Fruit fly (Drosophila melanogaster) S2 (cell line): ENCODE measurements around the gene Akr1B.

Source experiments
- CG8478 ChIP-seq: fragments of >200 bp; optimal IDR thresholded peaks from 2 replicates; lab custom pipeline; 2018
- CTCF ChIP-seq, 2 experiments: fragments of >200 bp; optimal IDR thresholded peaks; 2 replicates each; lab custom pipeline; 2018

The Akr1B gene

DNA sequence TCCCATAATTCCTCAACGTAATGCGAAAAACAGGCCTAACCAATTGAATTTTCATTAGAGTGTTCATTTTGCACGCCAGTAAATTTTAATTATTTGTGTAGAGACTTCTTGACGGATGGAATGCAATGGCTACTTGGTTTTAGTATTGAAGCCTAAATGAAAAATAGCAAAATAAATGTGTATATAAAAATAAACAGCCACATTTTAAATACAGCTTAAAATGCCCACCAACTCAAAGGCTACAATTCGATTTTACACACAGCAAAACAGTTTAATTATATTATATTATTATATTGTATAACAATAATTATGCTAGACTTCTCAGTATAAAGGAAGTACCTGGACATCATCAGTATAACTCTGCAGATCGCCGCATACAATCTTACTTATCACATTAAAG, at the start of gene Akr1B:
Akr1B (minus strand) TSS at position 101 of the 400 bp plus-strand sequence.
- TF ChIP-seq CTCF (optimal IDR thresholded peaks at IDR 0.05; lab: Kevin White, UChicago) = no peak
- TF ChIP-seq CG8478 (lab: Kevin White, UChicago) = no peak

DNA sequence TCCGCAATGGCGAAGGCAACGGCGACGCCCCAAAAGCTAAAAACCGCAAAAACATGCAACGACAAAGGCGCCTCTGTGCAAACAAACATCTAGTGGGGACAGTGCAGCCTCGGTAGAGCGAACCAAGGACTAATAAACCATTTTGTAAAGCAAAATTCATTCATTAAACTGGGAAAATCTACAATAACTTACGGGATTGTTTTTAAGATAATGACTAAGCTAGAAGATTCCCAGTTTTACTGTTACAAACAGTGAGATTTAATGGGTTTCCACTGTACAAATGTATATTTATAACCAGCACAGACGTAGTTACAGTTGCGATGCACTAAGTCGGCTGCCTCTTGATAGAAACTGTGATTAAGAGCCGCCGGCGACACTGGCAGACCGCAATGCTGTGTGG, 32.0 kb upstream of the Akr1B start:
- TF ChIP-seq CG8478 (lab: Kevin White, UChicago) (no peak), CTCF (optimal IDR thresholded peaks at IDR 0.05; lab: Kevin White, UChicago) (no peak)

- no peak for TF ChIP-seq CTCF (optimal IDR thresholded peaks at IDR 0.05; lab: Kevin White, UChicago)
- TF ChIP-seq CG8478 (lab: Kevin White, UChicago) = no peak
Measured at dm6 chr3L:11648410-11648809, 24.2 kb upstream of the Akr1B start, which contains the start of the genes RIOK1 and Polr3H. TSS of gene RIOK1 (minus strand) at chr3L:11648474. TSS of gene Polr3H (plus strand) at chr3L:11648756.

- TF ChIP-seq CTCF (optimal IDR thresholded peaks at IDR 0.05; lab: Kevin White, UChicago) = no peak
- TF ChIP-seq CG8478 (lab: Kevin White, UChicago) = no peak
Measured at dm6 chr3L:11645933-11646332, 21.8 kb upstream of the Akr1B start, which contains the start of gene CG6071. TSS of gene CG6071 (minus strand) at chr3L:11646033.

DNA sequence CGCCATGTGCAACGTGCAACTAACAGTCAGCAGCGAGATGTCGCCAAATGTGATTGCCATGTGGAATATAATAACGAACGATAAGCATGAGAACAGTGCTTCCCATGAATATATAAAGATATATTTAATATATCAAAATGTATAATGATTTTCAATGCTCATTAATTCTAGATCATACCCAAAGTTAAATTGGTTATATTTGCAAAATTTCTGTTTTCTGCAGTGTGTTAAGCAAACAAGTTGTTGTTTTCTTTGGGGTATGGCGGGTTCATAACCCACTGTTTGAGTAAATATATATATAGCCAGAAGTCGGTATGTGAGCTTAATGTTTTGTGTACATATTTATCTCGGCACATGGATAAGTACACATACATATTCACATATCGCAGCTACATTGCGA, 12.6 kb upstream of the Akr1B start:
- TF ChIP-seq CTCF (optimal IDR thresholded peaks at IDR 0.05; lab: Kevin White, UChicago) (no peak), CG8478 (lab: Kevin White, UChicago) (no peak)

DNA sequence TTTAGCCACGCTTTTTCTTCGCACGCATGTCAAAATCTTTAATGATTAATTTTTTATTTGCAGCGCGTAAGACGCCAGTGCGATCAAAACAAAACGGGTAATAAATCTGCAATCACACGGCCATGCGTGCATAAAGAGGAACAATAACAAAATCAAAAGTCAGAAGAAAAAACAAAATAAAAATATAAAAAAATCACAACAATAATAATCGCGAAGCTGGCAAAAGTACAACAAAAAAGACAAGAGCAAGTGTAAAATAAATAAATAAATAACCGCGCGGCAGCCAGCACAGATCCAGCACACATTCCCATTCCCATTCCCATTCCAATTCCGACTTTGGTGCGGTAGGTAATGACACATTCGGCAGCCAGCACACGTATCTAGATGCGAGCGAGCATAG, 10.4 kb upstream of the Akr1B start:
- TF ChIP-seq CG8478 (lab: Kevin White, UChicago) (no peak), CTCF (optimal IDR thresholded peaks at IDR 0.05; lab: Kevin White, UChicago) (no peak)

dm6 chr3L:11631092-11631491, 6.9 kb upstream of the Akr1B start, which contains the start of gene CG32091:
TSS of gene CG32091 (plus strand) at chr3L:11631392.
- TF ChIP-seq CTCF (optimal IDR thresholded peaks at IDR 0.05; lab: Kevin White, UChicago) (no peak), CG8478 (lab: Kevin White, UChicago) (no peak)

dm6 chr3L:11630684-11631083, 6.5 kb upstream of the Akr1B start:
- TF ChIP-seq CG8478 (lab: Kevin White, UChicago) (no peak), CTCF (optimal IDR thresholded peaks at IDR 0.05; lab: Kevin White, UChicago) (no peak)

DNA sequence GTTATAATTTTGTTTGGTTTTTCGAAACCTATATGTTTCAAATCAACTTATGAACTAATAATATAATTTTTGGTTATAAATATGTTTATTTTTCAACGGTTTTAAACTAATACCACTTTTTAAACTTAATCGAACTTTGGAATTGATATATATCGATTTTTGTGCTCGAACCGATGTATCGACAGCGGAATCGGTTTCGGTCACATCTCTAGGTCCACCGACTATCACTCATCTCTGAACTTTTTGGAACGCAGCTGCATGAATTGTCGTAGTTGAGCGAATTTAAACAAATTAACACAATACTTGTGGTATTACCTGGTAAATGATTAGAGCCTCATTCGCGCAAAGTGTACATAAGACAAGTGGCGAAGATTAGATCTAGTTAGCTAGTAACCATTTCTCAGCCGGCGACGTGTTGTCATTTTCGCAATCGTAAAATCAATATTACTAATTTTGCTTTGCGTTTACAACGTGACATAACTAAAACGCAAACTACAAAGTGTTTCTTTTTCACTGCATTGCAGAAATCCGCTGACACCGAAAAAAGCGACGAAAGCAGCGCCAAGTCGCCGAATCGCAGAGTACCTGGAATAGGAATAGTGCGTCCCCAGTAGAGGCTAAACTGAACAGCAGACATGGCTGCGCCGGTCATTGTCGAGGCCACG, 3.8 kb upstream of the Akr1B start, which contains the start of gene Apt1:
Apt1 (plus strand) TSS at position 219 of the 665 bp plus-strand sequence.
- TF ChIP-seq CG8478 (lab: Kevin White, UChicago) (no peak), CTCF (optimal IDR thresholded peaks at IDR 0.05; lab: Kevin White, UChicago) (peak in 1 of 2 experiments; percentile 16)

- TF ChIP-seq CG8478 (lab: Kevin White, UChicago) (no peak), CTCF (optimal IDR thresholded peaks at IDR 0.05; lab: Kevin White, UChicago) (no peak)
Measured at dm6 chr3L:11626229-11626826, 2.1 kb upstream of the Akr1B start, which contains the start of gene PCID2. TSS of gene PCID2 (plus strand) at chr3L:11626441.

DNA sequence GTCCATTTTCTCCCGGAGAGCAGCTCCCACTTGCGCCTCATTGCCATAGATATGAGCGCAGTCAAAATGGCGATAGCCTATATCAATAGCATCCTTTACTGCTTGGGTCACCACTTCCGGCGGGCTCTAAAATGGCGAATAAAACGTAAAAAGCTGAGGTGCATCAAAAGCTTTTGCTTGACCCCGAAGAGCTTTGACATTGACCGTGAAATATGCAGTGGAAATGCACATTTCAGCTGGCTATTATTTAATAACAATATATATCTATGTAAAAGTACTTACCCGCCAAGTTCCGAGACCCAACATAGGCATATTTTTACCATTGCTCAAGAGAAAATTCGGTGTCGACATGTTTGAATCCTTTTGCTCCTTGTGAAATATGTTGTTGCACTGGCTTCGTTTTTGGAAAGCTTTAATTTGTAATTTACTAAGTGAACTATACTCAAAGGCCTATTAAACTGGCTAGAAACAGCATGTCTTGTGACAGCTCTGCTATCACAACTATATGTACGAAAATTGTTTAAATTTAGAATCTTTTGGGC, 1.5 kb upstream of the Akr1B start, which contains the start of gene CG6083:
CG6083 (minus strand) TSS at position 492 of the 542 bp plus-strand sequence.
- no peak for TF ChIP-seq CTCF (optimal IDR thresholded peaks at IDR 0.05; lab: Kevin White, UChicago)
- TF ChIP-seq CG8478 (lab: Kevin White, UChicago) = no peak

DNA sequence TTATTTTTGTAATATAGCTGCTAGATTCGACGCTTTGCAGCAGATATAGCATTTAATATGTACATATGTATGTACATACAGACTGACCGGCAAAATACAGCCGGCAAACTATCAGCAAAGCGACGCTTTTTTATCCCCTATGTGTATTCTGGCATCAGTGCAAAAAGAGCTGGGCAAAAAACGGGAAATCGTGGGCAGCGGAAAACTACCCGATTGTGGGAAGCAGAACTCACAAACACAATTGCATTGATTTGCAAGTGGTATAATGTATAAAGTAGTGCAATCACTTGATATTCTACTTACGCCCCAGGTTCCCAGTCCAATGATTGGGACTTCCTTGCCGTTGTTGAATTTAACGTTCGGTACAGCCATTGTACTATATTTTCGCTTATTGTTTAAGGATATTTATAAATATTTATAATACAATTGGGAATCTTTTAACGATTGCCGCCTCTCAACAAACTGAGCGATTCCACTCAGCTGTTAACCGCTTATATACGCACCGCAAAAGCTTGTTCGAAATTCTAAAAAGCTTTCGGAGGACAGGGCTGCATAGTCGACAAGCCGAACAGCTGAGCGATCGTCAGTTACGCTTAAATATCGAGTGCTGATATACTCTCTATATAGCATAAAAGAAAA, 817 bp downstream of the Akr1B start:
- no peak for TF ChIP-seq CG8478 (lab: Kevin White, UChicago)
- no peak for TF ChIP-seq CTCF (optimal IDR thresholded peaks at IDR 0.05; lab: Kevin White, UChicago)

- no peak for TF ChIP-seq CG8478 (lab: Kevin White, UChicago)
- no peak for TF ChIP-seq CTCF (optimal IDR thresholded peaks at IDR 0.05; lab: Kevin White, UChicago)
Measured at dm6 chr3L:11622750-11623149, 1.4 kb downstream of the Akr1B start.

dm6 chr3L:11620001-11620400, 4.2 kb downstream of the Akr1B start, which contains the start of gene Muc68Ca:
TSS of gene Muc68Ca (minus strand) at chr3L:11620101.
- TF ChIP-seq CTCF (optimal IDR thresholded peaks at IDR 0.05; lab: Kevin White, UChicago) (no peak), CG8478 (lab: Kevin White, UChicago) (no peak)
